Worm (Caenorhabditis elegans): ENCODE results near the gene golg-2.

golg-2 gene

DNA sequence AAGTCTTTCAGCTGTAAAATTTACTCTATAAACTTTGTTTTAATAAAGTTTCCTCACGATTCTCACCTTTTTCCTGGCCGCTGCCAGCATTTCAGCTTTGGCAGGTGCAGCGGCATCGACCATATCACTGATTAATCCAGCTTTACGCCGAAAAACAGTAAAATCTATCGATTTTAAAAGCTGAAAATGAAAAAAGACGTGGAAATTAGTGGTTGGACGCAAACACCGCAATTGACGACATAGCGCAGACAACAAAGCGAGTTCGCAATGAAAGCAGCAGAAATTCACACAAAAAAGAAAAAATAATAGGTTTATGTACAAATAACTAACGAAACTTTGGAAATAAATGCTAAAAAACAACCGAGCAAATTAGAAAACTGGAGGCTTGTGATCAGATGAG lies at the start of gene golg-2:
Gene golg-2 (minus strand): TSS at position 180 of the 400 bp plus-strand sequence.
- TF ChIP-seq ztf-11 (tag; optimal IDR thresholded peaks at IDR 0.05) (no peak), lin-39 (tag; optimal IDR thresholded peaks at IDR 0.05) (no peak), hmg-11 (tag; optimal IDR thresholded peaks at IDR 0.05) (peak; percentile 20), ceh-82 (tag; optimal IDR thresholded peaks at IDR 0.05) (no peak), skn-1 (tag; optimal IDR thresholded peaks at IDR 0.05) (no peak), ztf-4 (tag; optimal IDR thresholded peaks at IDR 0.05) (no peak), fkh-10 (GFP tag; optimal IDR thresholded peaks at IDR 0.05) (no peak), elt-2 (tag; optimal IDR thresholded peaks at IDR 0.05) (peak; percentile 48), mdl-1 (tag; optimal IDR thresholded peaks at IDR 0.05) (no peak), fos-1 (tag; optimal IDR thresholded peaks at IDR 0.05) (no peak), nhr-43 (tag; optimal IDR thresholded peaks at IDR 0.05; ENCODE audit: poor library complexity, severe bottlenecking) (no peak), nhr-28 (tag; optimal IDR thresholded peaks at IDR 0.05) (no peak), mml-1 (tag; optimal IDR thresholded peaks at IDR 0.05) (no peak), eor-1 (tag; optimal IDR thresholded peaks at IDR 0.05) (no peak), nhr-23 (tag; optimal IDR thresholded peaks at IDR 0.05) (no peak), ceh-16 (tag; optimal IDR thresholded peaks at IDR 0.05) (no peak), pha-4 (tag; optimal IDR thresholded peaks at IDR 0.05) (peak; percentile 37), nhr-67 (tag; optimal IDR thresholded peaks at IDR 0.05) (no peak), nhr-76 (tag; optimal IDR thresholded peaks at IDR 0.05) (no peak), nhr-25 (tag; optimal IDR thresholded peaks at IDR 0.05) (no peak), daf-12 (tag; optimal IDR thresholded peaks at IDR 0.05) (no peak), nhr-11 (tag; optimal IDR thresholded peaks at IDR 0.05) (no peak), tbx-2 (tag; optimal IDR thresholded peaks at IDR 0.05) (no peak), nhr-12 (tag; optimal IDR thresholded peaks at IDR 0.05) (no peak), nhr-77 (tag; optimal IDR thresholded peaks at IDR 0.05) (no peak), jun-1 (tag; optimal IDR thresholded peaks at IDR 0.05) (no peak), lsy-12 (tag; optimal IDR thresholded peaks at IDR 0.05) (no peak), ama-1 (optimal IDR thresholded peaks at IDR 0.05) (peak; percentile 47), nfya-1 (tag; optimal IDR thresholded peaks at IDR 0.05; ENCODE audit: insufficient read depth) (peak; percentile 17), fkh-2 (tag; optimal IDR thresholded peaks at IDR 0.05) (no peak), egl-27 (tag; optimal IDR thresholded peaks at IDR 0.05) (no peak), unc-39 (tag; optimal IDR thresholded peaks at IDR 0.05) (no peak), lin-15B (tag; optimal IDR thresholded peaks at IDR 0.05) (no peak), ceh-9 (tag; optimal IDR thresholded peaks at IDR 0.05) (no peak), ZK546.5 (tag; optimal IDR thresholded peaks at IDR 0.05) (no peak), pqm-1 (tag; optimal IDR thresholded peaks at IDR 0.05) (no peak), aly-2 (tag; optimal IDR thresholded peaks at IDR 0.05) (no peak), ceh-28 (tag; optimal IDR thresholded peaks at IDR 0.05) (no peak), R02D3.7 (tag; optimal IDR thresholded peaks at IDR 0.05) (no peak), nhr-237 (tag; optimal IDR thresholded peaks at IDR 0.05) (no peak)

DNA sequence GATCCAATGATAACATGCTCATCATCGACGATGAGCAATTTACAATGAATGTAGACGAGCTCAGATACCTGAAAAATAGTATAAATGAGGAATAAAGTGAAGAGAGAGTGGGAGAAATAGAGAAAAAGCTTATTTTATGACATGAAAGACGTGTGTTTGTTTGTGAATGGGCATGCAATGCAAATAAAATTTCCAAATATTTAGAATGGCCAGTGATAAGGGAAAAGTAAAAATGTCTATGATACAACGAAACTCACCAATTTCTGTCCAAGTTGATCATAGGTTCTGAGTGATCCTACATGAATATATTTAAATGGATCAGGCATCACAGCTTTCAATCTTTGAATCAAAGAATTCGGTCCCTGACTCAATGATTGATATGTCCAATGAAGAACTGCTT lies 46.3 kb upstream of the golg-2 start:
- TF ChIP-seq ceh-16 (tag; optimal IDR thresholded peaks at IDR 0.05), result no peak
- TF ChIP-seq nfya-1 (tag; optimal IDR thresholded peaks at IDR 0.05; ENCODE audit: insufficient read depth), result no peak
- peak; percentile 13 for TF ChIP-seq pqm-1 (tag; optimal IDR thresholded peaks at IDR 0.05)
- peak; percentile 88 for TF ChIP-seq elt-2 (tag; optimal IDR thresholded peaks at IDR 0.05)
- peak; percentile 52 for TF ChIP-seq pha-4 (tag; optimal IDR thresholded peaks at IDR 0.05)

ce11 chrII:5085450-5085849 lies 45.6 kb upstream of the golg-2 start, which contains the start of gene txt-9:
Gene txt-9, plus strand, starts transcription at chrII:5085785.
- no peak for TF ChIP-seq nhr-237 (tag; optimal IDR thresholded peaks at IDR 0.05)
- TF ChIP-seq lin-39 (tag; optimal IDR thresholded peaks at IDR 0.05), result no peak
- TF ChIP-seq ceh-9 (tag; optimal IDR thresholded peaks at IDR 0.05), result no peak
- no peak for TF ChIP-seq eor-1 (tag; optimal IDR thresholded peaks at IDR 0.05)
- no peak for TF ChIP-seq ama-1 (optimal IDR thresholded peaks at IDR 0.05)
- TF ChIP-seq jun-1 (tag; optimal IDR thresholded peaks at IDR 0.05), result no peak
- TF ChIP-seq aly-2 (tag; optimal IDR thresholded peaks at IDR 0.05), result no peak
- TF ChIP-seq elt-2 (tag; optimal IDR thresholded peaks at IDR 0.05), result peak; percentile 73
- TF ChIP-seq fkh-2 (tag; optimal IDR thresholded peaks at IDR 0.05), result no peak

All from whole organism, L3 larva.